Worm (Caenorhabditis elegans) whole organism, L3 larva: ENCODE measurements around the gene gpa-13.
A peak's percentile ranks its signal among the peaks of the same experiment; 100 is the strongest.

Experiments
- R02D3.7 ChIP-seq: fragments of 150-350 bp; optimal IDR thresholded peaks from 2 replicates; lab custom pipeline; 2014; ENCODE audit warnings: missing biosample characterization, missing genetic modification characterization
- ZK546.5 ChIP-seq: sonication (generic microtip); optimal IDR thresholded peaks from 2 replicates; lab custom pipeline; 2017; ENCODE audit warnings: missing biosample characterization, missing genetic modification characterization
- aly-2 ChIP-seq: fragments of 150-350 bp; optimal IDR thresholded peaks from 2 replicates; lab custom pipeline; 2014; ENCODE audit warnings: missing biosample characterization, missing genetic modification characterization
- ama-1 ChIP-seq: fragments of 150-350 bp; optimal IDR thresholded peaks from 2 replicates; lab custom pipeline; 2018
- ceh-16 ChIP-seq: sonication (generic microtip); optimal IDR thresholded peaks from 2 replicates; lab custom pipeline; 2017; ENCODE audit warnings: missing biosample characterization, missing genetic modification characterization
- ceh-28 ChIP-seq: fragments of 150-350 bp; optimal IDR thresholded peaks from 2 replicates; lab custom pipeline; 2014; ENCODE audit warnings: missing biosample characterization, missing genetic modification reagents, missing genetic modification characterization
- ceh-82 ChIP-seq: fragments of 150-350 bp; optimal IDR thresholded peaks from 2 replicates; lab custom pipeline; 2014; ENCODE audit warnings: missing biosample characterization, missing genetic modification characterization
- ceh-9 ChIP-seq: sonication (generic microtip); optimal IDR thresholded peaks from 2 replicates; lab custom pipeline; 2018; ENCODE audit warnings: missing biosample characterization, missing genetic modification characterization
- daf-12 ChIP-seq: fragments of 150-350 bp; optimal IDR thresholded peaks from 2 replicates; lab custom pipeline; 2014; ENCODE audit warnings: missing biosample characterization, missing genetic modification reagents, missing genetic modification characterization
- egl-27 ChIP-seq: sonication (generic microtip); optimal IDR thresholded peaks from 4 replicates; lab custom pipeline; 2017; ENCODE audit warnings: missing biosample characterization, missing genetic modification reagents, missing genetic modification characterization
- egl-5 ChIP-seq: fragments of 150-350 bp; optimal IDR thresholded peaks from 2 replicates; lab custom pipeline; 2017; ENCODE audit warnings: missing biosample characterization, missing genetic modification reagents, missing genetic modification characterization, inconsistent platforms
- elt-1 ChIP-seq: fragments of 150-350 bp; optimal IDR thresholded peaks from 2 replicates; lab custom pipeline; 2014; ENCODE audit warnings: missing biosample characterization, missing genetic modification characterization
- elt-2 ChIP-seq: sonication (generic microtip); optimal IDR thresholded peaks from 2 replicates; lab custom pipeline; 2016; ENCODE audit warnings: missing genetic modification reagents, mild to moderate bottlenecking, missing genetic modification characterization, missing compliant biosample characterization
- elt-3 ChIP-seq, 3 experiments: fragments of 150-350 bp in 1 of 3; sonication (generic microtip) in 2 of 3; optimal IDR thresholded peaks; 2 replicates in 2 of 3; 4 replicates in 1 of 3; lab custom pipeline; 2014 to 2017; ENCODE audit warnings: missing biosample characterization in 3 of 3, missing genetic modification characterization in 3 of 3
- eor-1 ChIP-seq, 2 experiments: fragments of 150-350 bp; optimal IDR thresholded peaks; 2 replicates each; lab custom pipeline; 2014 to 2018; ENCODE audit warnings: missing biosample characterization in 2 of 2, missing genetic modification characterization in 2 of 2
- fkh-10 ChIP-seq: sonication (generic microtip); optimal IDR thresholded peaks from 2 replicates; lab custom pipeline; 2017; ENCODE audit warnings: missing biosample characterization, missing genetic modification reagents, missing genetic modification characterization
- fkh-2 ChIP-seq: fragments of 150-350 bp; optimal IDR thresholded peaks from 2 replicates; lab custom pipeline; 2014; ENCODE audit warnings: missing biosample characterization, missing genetic modification reagents, missing genetic modification characterization
- fos-1 ChIP-seq: fragments of 150-350 bp; optimal IDR thresholded peaks from 2 replicates; lab custom pipeline; 2014; ENCODE audit warnings: missing biosample characterization, missing genetic modification characterization
- hmg-11 ChIP-seq: sonication (generic microtip); optimal IDR thresholded peaks from 2 replicates; lab custom pipeline; 2016; ENCODE audit warnings: missing genetic modification characterization, missing compliant biosample characterization
- jun-1 ChIP-seq: fragments of 150-350 bp; optimal IDR thresholded peaks from 2 replicates; lab custom pipeline; 2014; ENCODE audit warnings: missing biosample characterization, missing genetic modification reagents, missing genetic modification characterization
- lin-15B ChIP-seq: fragments of 150-350 bp; optimal IDR thresholded peaks from 2 replicates; lab custom pipeline; 2014; ENCODE audit warnings: missing biosample characterization, missing genetic modification characterization
- lin-39 ChIP-seq: fragments of 150-350 bp; optimal IDR thresholded peaks from 2 replicates; lab custom pipeline; 2018; ENCODE audit warnings: missing biosample characterization, missing genetic modification reagents, missing genetic modification characterization
- lsy-12 ChIP-seq: sonication (generic microtip); optimal IDR thresholded peaks from 2 replicates; lab custom pipeline; 2016; ENCODE audit warnings: mild to moderate bottlenecking, missing genetic modification characterization, missing compliant biosample characterization
- mdl-1 ChIP-seq: fragments of 150-350 bp; optimal IDR thresholded peaks from 2 replicates; lab custom pipeline; 2014; ENCODE audit warnings: missing biosample characterization, missing genetic modification characterization
- mml-1 ChIP-seq: fragments of 150-350 bp; sonication (generic microtip); optimal IDR thresholded peaks from 3 replicates; lab custom pipeline; 2014; ENCODE audit warnings: missing biosample characterization, missing genetic modification characterization
- nfya-1 ChIP-seq: sonication (generic microtip); optimal IDR thresholded peaks from 2 replicates; lab custom pipeline; 2017; ENCODE audit warnings: missing genetic modification characterization, mild to moderate bottlenecking, missing compliant biosample characterization, antibody characterized with exemption, moderate library complexity; ENCODE audit not compliant: insufficient read depth
- nhr-11 ChIP-seq: fragments of 150-350 bp; optimal IDR thresholded peaks from 2 replicates; lab custom pipeline; 2014; ENCODE audit warnings: missing biosample characterization, missing genetic modification characterization
- nhr-12 ChIP-seq: fragments of 150-350 bp; optimal IDR thresholded peaks from 2 replicates; lab custom pipeline; 2014; ENCODE audit warnings: missing biosample characterization, missing genetic modification characterization
- nhr-23 ChIP-seq: fragments of 150-350 bp; optimal IDR thresholded peaks from 2 replicates; lab custom pipeline; 2014; ENCODE audit warnings: missing biosample characterization, missing genetic modification reagents, missing genetic modification characterization
- nhr-237 ChIP-seq: fragments of 150-350 bp; optimal IDR thresholded peaks from 2 replicates; lab custom pipeline; 2014; ENCODE audit warnings: missing biosample characterization, missing genetic modification characterization
- nhr-25 ChIP-seq: sonication (generic microtip); optimal IDR thresholded peaks from 2 replicates; lab custom pipeline; 2017; ENCODE audit warnings: missing biosample characterization, missing genetic modification characterization
- nhr-28 ChIP-seq: fragments of 150-350 bp; optimal IDR thresholded peaks from 2 replicates; lab custom pipeline; 2014; ENCODE audit warnings: missing biosample characterization, missing genetic modification characterization
- nhr-43 ChIP-seq: sonication (generic microtip); optimal IDR thresholded peaks from 2 replicates; lab custom pipeline; 2016; ENCODE audit warnings: mild to moderate bottlenecking, missing genetic modification characterization, missing compliant biosample characterization; ENCODE audit not compliant: poor library complexity, severe bottlenecking
- nhr-67 ChIP-seq: fragments of 150-350 bp; optimal IDR thresholded peaks from 2 replicates; lab custom pipeline; 2014; ENCODE audit warnings: missing biosample characterization, missing genetic modification characterization
- nhr-76 ChIP-seq: fragments of 150-350 bp; sonication (generic microtip); optimal IDR thresholded peaks from 5 replicates; lab custom pipeline; 2014; ENCODE audit warnings: missing biosample characterization, missing genetic modification characterization
- nhr-77 ChIP-seq: fragments of 150-350 bp; optimal IDR thresholded peaks from 2 replicates; lab custom pipeline; 2014; ENCODE audit warnings: missing biosample characterization, missing genetic modification characterization
- pha-4 ChIP-seq: fragments of 150-350 bp; optimal IDR thresholded peaks from 2 replicates; lab custom pipeline; 2014; ENCODE audit warnings: missing biosample characterization, missing genetic modification reagents, missing genetic modification characterization
- pqm-1 ChIP-seq: fragments of 150-350 bp; optimal IDR thresholded peaks from 2 replicates; lab custom pipeline; 2017; ENCODE audit warnings: missing biosample characterization, missing genetic modification characterization, inconsistent platforms
- sea-2 ChIP-seq: fragments of 150-350 bp; sonication (generic microtip); optimal IDR thresholded peaks from 4 replicates; lab custom pipeline; 2014; ENCODE audit warnings: missing biosample characterization, missing genetic modification reagents, missing genetic modification characterization
- skn-1 ChIP-seq: fragments of 150-350 bp; optimal IDR thresholded peaks from 2 replicates; lab custom pipeline; 2014; ENCODE audit warnings: missing biosample characterization, missing genetic modification characterization
- snpc-4 ChIP-seq: fragments of 150-350 bp; optimal IDR thresholded peaks from 2 replicates; lab custom pipeline; 2014; ENCODE audit warnings: missing biosample characterization, missing genetic modification characterization
- tbx-2 ChIP-seq: sonication (generic microtip); optimal IDR thresholded peaks from 2 replicates; lab custom pipeline; 2016; ENCODE audit warnings: mild to moderate bottlenecking, missing genetic modification characterization, missing compliant biosample characterization
- unc-39 ChIP-seq: sonication (generic microtip); optimal IDR thresholded peaks from 4 replicates; lab custom pipeline; 2017; ENCODE audit warnings: missing biosample characterization, missing genetic modification characterization
- unc-62 ChIP-seq: fragments of 150-350 bp; sonication (generic microtip); optimal IDR thresholded peaks from 4 replicates; lab custom pipeline; 2014; ENCODE audit warnings: missing biosample characterization, missing genetic modification reagents, missing genetic modification characterization
- zag-1 ChIP-seq: fragments of 150-350 bp; optimal IDR thresholded peaks from 2 replicates; lab custom pipeline; 2014; ENCODE audit warnings: missing biosample characterization, missing genetic modification characterization
- ztf-11 ChIP-seq: fragments of 150-350 bp; optimal IDR thresholded peaks from 2 replicates; lab custom pipeline; 2014; ENCODE audit warnings: missing biosample characterization, missing genetic modification characterization
- ztf-4 ChIP-seq: fragments of 150-350 bp; optimal IDR thresholded peaks from 2 replicates; lab custom pipeline; 2014; ENCODE audit warnings: missing biosample characterization, missing genetic modification characterization

Gene gpa-13

ce11 chrV:12732734-12733133 is 22.0 kb downstream of the gpa-13 start:
- TF ChIP-seq jun-1 (tag; lab: Kevin White, UChicago) (no peak), sea-2 (GFP tag; lab: Kevin White, UChicago) (no peak), ceh-16 (tag; lab: Kevin White, UChicago) (no peak), nhr-76 (tag; lab: Kevin White, UChicago) (no peak), ceh-28 (tag; lab: Kevin White, UChicago) (no peak), elt-2 (peak; percentile 87), nhr-43 (tag; lab: Kevin White, UChicago) (no peak), snpc-4 (tag; lab: Kevin White, UChicago) (no peak), pha-4 (tag; lab: Kevin White, UChicago) (peak; percentile 23), pqm-1 (tag; lab: Kevin White, UChicago) (peak; percentile 77), ztf-11 (tag; lab: Kevin White, UChicago) (no peak)

- TF ChIP-seq nhr-12 (tag; lab: Kevin White, UChicago), result no peak
- TF ChIP-seq eor-1 (tag; optimal IDR thresholded peaks at IDR 0.05; lab: Kevin White, UChicago), result no peak
- TF ChIP-seq fkh-10 (GFP tag; lab: Kevin White, UChicago), result no peak
These were observed 25.5 kb downstream of the gpa-13 start, which contains the start of gene R11D1.10 for ce11 chrV:12729220-12729619. TSS of gene R11D1.10 (plus strand) at chrV:12729520.

ce11 chrV:12728062-12728665 is 26.6 kb downstream of the gpa-13 start, which contains the start of the genes rpl-28 and mrpl-49:
TSS of gene rpl-28 (minus strand) at chrV:12728112.
TSS of gene mrpl-49 (plus strand) at chrV:12728631.
- peak; percentile 95 for TF ChIP-seq egl-5 (tag; lab: Kevin White, UChicago)
- TF ChIP-seq egl-27, result no peak
- peak; percentile 42 for TF ChIP-seq skn-1 (tag; lab: Kevin White, UChicago)
- TF ChIP-seq nfya-1, result peak; percentile 89
- TF ChIP-seq ztf-11 (tag; lab: Kevin White, UChicago), result no peak
- no peak for TF ChIP-seq nhr-28 (tag; lab: Kevin White, UChicago)
- TF ChIP-seq lsy-12 (tag; lab: Kevin White, UChicago), result peak; percentile 30
- no peak for TF ChIP-seq unc-39 (tag; lab: Kevin White, UChicago)
- peak; percentile 49 for TF ChIP-seq fkh-10 (GFP tag; lab: Kevin White, UChicago)
- TF ChIP-seq lin-15B (tag; lab: Kevin White, UChicago), result peak; percentile 99
- peak; percentile 68 for TF ChIP-seq pqm-1 (tag; lab: Kevin White, UChicago)
- no peak for TF ChIP-seq ceh-9 (tag; lab: Kevin White, UChicago)
- peak; percentile 72 for TF ChIP-seq elt-2
- TF ChIP-seq elt-1 (tag; lab: Kevin White, UChicago), result no peak
- TF ChIP-seq elt-3 (tag; optimal IDR thresholded peaks at IDR 0.05; lab: Kevin White, UChicago), result no peak
- no peak for TF ChIP-seq aly-2 (tag; lab: Kevin White, UChicago)
- peak; percentile 93 for TF ChIP-seq nhr-23
- TF ChIP-seq eor-1 (tag; optimal IDR thresholded peaks at IDR 0.05; lab: Kevin White, UChicago), result no peak
- peak; percentile 38 for TF ChIP-seq jun-1 (tag; lab: Kevin White, UChicago)
- no peak for TF ChIP-seq nhr-12 (tag; lab: Kevin White, UChicago)
- no peak for TF ChIP-seq nhr-77
- TF ChIP-seq ZK546.5, result no peak
- no peak for TF ChIP-seq fkh-2 (tag; lab: Kevin White, UChicago)
- no peak for TF ChIP-seq daf-12 (tag; lab: Kevin White, UChicago)
- TF ChIP-seq zag-1 (tag; lab: Kevin White, UChicago), result no peak
- peak; percentile 91 for TF ChIP-seq snpc-4 (tag; lab: Kevin White, UChicago)
- TF ChIP-seq tbx-2 (tag; lab: Kevin White, UChicago), result peak; percentile 10
- TF ChIP-seq sea-2 (GFP tag; lab: Kevin White, UChicago), result no peak
- no peak for TF ChIP-seq unc-62 (GFP tag; lab: Kevin White, UChicago)
- no peak for TF ChIP-seq ceh-82
- TF ChIP-seq nhr-25 (tag; lab: Kevin White, UChicago), result peak; percentile 90
- TF ChIP-seq nhr-237 (tag; lab: Kevin White, UChicago), result no peak
- peak; percentile 95 for TF ChIP-seq R02D3.7 (tag; lab: Kevin White, UChicago)
- TF ChIP-seq nhr-43 (tag; lab: Kevin White, UChicago), result peak; percentile 24
- TF ChIP-seq ceh-16 (tag; lab: Kevin White, UChicago), result no peak
- TF ChIP-seq nhr-11 (tag; lab: Kevin White, UChicago), result peak; percentile 48
- TF ChIP-seq ceh-28 (tag; lab: Kevin White, UChicago), result no peak
- peak; percentile 40 for TF ChIP-seq hmg-11 (tag; lab: Kevin White, UChicago)
- no peak for TF ChIP-seq ztf-4
- no peak for TF ChIP-seq fos-1
- peak; percentile 4 for TF ChIP-seq ama-1
- TF ChIP-seq pha-4 (tag; lab: Kevin White, UChicago), result peak; percentile 98
- no peak for TF ChIP-seq mml-1 (tag; lab: Kevin White, UChicago)
- peak; percentile 79 for TF ChIP-seq lin-39 (tag; lab: Kevin White, UChicago)
- no peak for TF ChIP-seq nhr-67 (tag; lab: Kevin White, UChicago)
- no peak for TF ChIP-seq mdl-1 (tag; lab: Kevin White, UChicago)
- no peak for TF ChIP-seq nhr-76 (tag; lab: Kevin White, UChicago)
